Worm (Caenorhabditis elegans): ENCODE results near the gene F36H12.10.

The F36H12.10 gene

DNA sequence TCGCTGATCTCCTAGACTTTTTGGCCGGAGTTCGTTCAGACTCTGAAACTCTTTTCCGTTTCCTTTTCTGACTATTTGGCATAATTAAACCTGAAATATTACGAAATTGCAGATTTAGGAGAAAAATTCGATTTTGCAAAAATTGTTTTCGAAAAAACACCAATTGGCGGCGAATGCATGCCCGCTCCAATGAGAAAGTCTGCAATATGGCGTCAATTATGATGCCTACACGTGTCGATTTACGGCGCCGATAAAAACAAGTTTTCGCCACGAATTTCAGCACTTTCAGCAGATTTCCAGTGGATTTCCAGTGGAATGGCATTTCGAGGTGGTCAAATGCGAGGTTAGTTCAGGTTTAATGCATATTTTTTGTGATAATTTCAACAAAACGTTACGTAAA is 45.2 kb downstream of the F36H12.10 start, which contains the start of the genes Y59E9AL.36 and nbet-1 (continued):
- TF ChIP-seq ces-1 (GFP tag; optimal IDR thresholded peaks at IDR 0.05) (peak; percentile 15), unc-62 (GFP tag; optimal IDR thresholded peaks at IDR 0.05 in 1 of 2) (peak in 1 of 2 experiments; percentile 57), unc-62 (tag; optimal IDR thresholded peaks at IDR 0.05) (no peak), pha-4 (GFP tag; IDR thresholded peaks at IDR 0.05) (peak; percentile 27; the same call in 1 of the 2 replicates), pha-4 (tag; optimal IDR thresholded peaks at IDR 0.05) (peak; percentile 7), duxl-1 (tag; optimal IDR thresholded peaks at IDR 0.05; ENCODE audit: poor library complexity) (peak; percentile 46), nhr-102 (tag; optimal IDR thresholded peaks at IDR 0.05) (peak; percentile 5), mdl-1 (tag; optimal IDR thresholded peaks at IDR 0.05) (peak in 1 of 2 experiments; percentile 49), pqm-1 (tag; optimal IDR thresholded peaks at IDR 0.05) (peak; percentile 5), daf-16 (GFP tag; optimal IDR thresholded peaks at IDR 0.05) (peak in 1 of 2 experiments; percentile 33), daf-16 (tag; optimal IDR thresholded peaks at IDR 0.05) (peak; percentile 75), F37D6.2 (tag; optimal IDR thresholded peaks at IDR 0.05) (no peak), dpl-1 (GFP tag; optimal IDR thresholded peaks at IDR 0.05) (peak; percentile 83), lin-15B (tag; optimal IDR thresholded peaks at IDR 0.05) (peak; percentile 84), unc-130 (GFP tag; optimal IDR thresholded peaks at IDR 0.05) (no peak), nhr-11 (tag; optimal IDR thresholded peaks at IDR 0.05) (peak; percentile 94), mxl-2 (GFP tag; conservative IDR thresholded peaks at IDR 0.05) (no peak), daf-12 (tag; optimal IDR thresholded peaks at IDR 0.05) (no peak), T26A8.4 (GFP tag; IDR thresholded peaks at IDR 0.05) (peak; percentile 61; the same call in 1 of the 2 replicates), nhr-237 (tag; optimal IDR thresholded peaks at IDR 0.05) (no peak), mxl-3 (GFP tag; optimal IDR thresholded peaks at IDR 0.05) (peak; percentile 77), dmd-6 (GFP tag; IDR thresholded peaks at IDR 0.05) (no peak), madf-5 (GFP tag; IDR thresholded peaks at IDR 0.05) (no peak), nhr-77 (tag; optimal IDR thresholded peaks at IDR 0.05) (peak; percentile 70), mep-1 (tag; optimal IDR thresholded peaks at IDR 0.05) (peak; percentile 76), nhr-6 (tag; optimal IDR thresholded peaks at IDR 0.05) (peak; percentile 72), hmg-1.1 (GFP tag; IDR thresholded peaks at IDR 0.05) (peak; percentile 66; the same call in 1 of the 2 replicates), zip-11 (GFP tag; IDR thresholded peaks at IDR 0.05) (no peak), Y48G9A.11 (GFP tag; IDR thresholded peaks at IDR 0.05) (no peak), ama-1 (optimal IDR thresholded peaks at IDR 0.05) (peak; percentile 16)

DNA sequence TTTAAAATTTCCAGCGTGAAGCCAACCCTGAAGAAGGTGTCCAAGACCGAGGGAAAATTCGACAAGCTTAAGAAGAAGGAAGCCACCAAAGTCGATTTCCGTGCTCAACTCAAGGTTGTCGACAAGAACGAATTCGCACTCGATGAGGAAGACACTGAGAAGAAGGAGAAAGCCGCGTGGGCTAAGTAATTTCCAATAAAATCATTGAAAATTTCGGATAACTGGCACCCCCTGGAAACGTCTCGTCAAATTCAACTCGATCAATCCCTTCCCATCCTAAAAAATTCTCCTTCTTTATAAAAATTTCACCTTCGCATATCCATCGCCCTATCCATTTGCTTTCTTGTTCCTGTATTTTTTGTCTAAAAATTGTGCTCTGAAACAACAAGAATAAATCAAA is 47.9 kb downstream of the F36H12.10 start:
- TF ChIP-seq ama-1 (optimal IDR thresholded peaks at IDR 0.05) (no peak), madf-5 (GFP tag; IDR thresholded peaks at IDR 0.05) (no peak), snpc-1.2 (GFP tag; IDR thresholded peaks at IDR 0.05) (0 out of 2 replicates have a peak, but pooled peaks have one; percentile 20)

DNA sequence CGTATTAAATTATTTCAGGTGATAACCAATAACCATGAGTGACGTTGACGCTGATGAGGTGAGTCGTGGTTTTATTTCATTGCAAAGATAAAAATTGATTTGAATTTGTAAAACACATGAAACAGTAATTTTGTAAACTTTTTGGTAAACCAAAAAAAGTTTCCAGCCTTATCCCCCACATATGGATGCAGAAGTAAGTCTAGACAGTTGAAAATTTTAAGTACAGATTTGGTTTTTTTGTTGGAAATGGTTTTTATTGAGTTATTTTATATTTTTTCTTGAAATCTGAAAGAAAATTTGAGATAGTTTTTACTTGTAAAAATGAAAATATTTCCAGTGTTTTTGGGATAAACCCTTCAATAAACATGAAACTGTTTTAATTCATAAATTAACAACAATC is 50.0 kb downstream of the F36H12.10 start, which contains the start of gene tni-4:
TSS of gene tni-4 (plus strand) at position 19 of the 400 bp plus-strand sequence.
- no peak for TF ChIP-seq egl-27 (tag; optimal IDR thresholded peaks at IDR 0.05)
- peak in 1 of 2 experiments; percentile 92 for TF ChIP-seq unc-62 (GFP tag; optimal IDR thresholded peaks at IDR 0.05 in 1 of 2)
- no peak for TF ChIP-seq unc-62 (tag; optimal IDR thresholded peaks at IDR 0.05)

All from whole organism, L4 larva.